ENCODE assay signal across 2 fruit fly cellular contexts in genomic region chr3R:21605291-21605898, dm6.
TF ChIP-seq lines count a peak whose summit lies in the region.

No protein-coding gene starts in this region.

TF ChIP-seq in whole organism, embryonic, 481 proteins besides CTCF, POLR2A, EP300 and RAD21 (continued from another document and continues in another):
- no peak for TF ChIP-seq CG32772 (GFP tag; IDR thresholded peaks at IDR 0.05; lab: Robert Waterston, UW)
- TF ChIP-seq Ada2b (GFP tag; IDR thresholded peaks at IDR 0.05; lab: Robert Waterston, UW), result no peak
- no peak for TF ChIP-seq CG1603 (tag; optimal IDR thresholded peaks at IDR 0.05; lab: Kevin White, UChicago)
- no peak for TF ChIP-seq otp (GFP tag; IDR thresholded peaks at IDR 0.05; lab: Robert Waterston, UW)
- TF ChIP-seq ind (GFP tag; optimal IDR thresholded peaks at IDR 0.05; lab: Kevin White, UChicago), result no peak
- no peak for TF ChIP-seq ken (GFP tag; IDR thresholded peaks at IDR 0.05; lab: Robert Waterston, UW)
- no peak for TF ChIP-seq CG16815 (GFP tag; optimal IDR thresholded peaks at IDR 0.05; lab: Kevin White, UChicago)
- no peak for TF ChIP-seq tup (GFP tag; optimal IDR thresholded peaks at IDR 0.05; lab: Kevin White, UChicago)
- no peak for TF ChIP-seq sima (GFP tag; optimal IDR thresholded peaks at IDR 0.05; lab: Kevin White, UChicago)
- TF ChIP-seq aop (GFP tag; IDR thresholded peaks at IDR 0.05; lab: Robert Waterston, UW), result no peak
- peak; percentile 0 for TF ChIP-seq chn (GFP tag; optimal IDR thresholded peaks at IDR 0.05; lab: Kevin White, UChicago)
- no peak for TF ChIP-seq CG11398 (GFP tag; optimal IDR thresholded peaks at IDR 0.05; lab: Kevin White, UChicago)
- TF ChIP-seq Hr39 (optimal IDR thresholded peaks at IDR 0.05; lab: Kevin White, UChicago), result no peak
- no peak for TF ChIP-seq CG1024 (GFP tag; IDR thresholded peaks at IDR 0.05; lab: Robert Waterston, UW)
- TF ChIP-seq CG11696 (GFP tag; IDR thresholded peaks at IDR 0.05; lab: Robert Waterston, UW), result no peak
- TF ChIP-seq Trl (optimal IDR thresholded peaks at IDR 0.05; lab: Kevin White, UChicago), result peak; percentile 84 to 96
- no peak for TF ChIP-seq Trl (GFP tag; optimal IDR thresholded peaks at IDR 0.05; lab: Kevin White, UChicago)
- TF ChIP-seq Mes4 (GFP tag; optimal IDR thresholded peaks at IDR 0.05; lab: Kevin White, UChicago), result no peak
- TF ChIP-seq Hsf (GFP tag; optimal IDR thresholded peaks at IDR 0.05; lab: Kevin White, UChicago), result no peak
- no peak for TF ChIP-seq al (GFP tag; IDR thresholded peaks at IDR 0.05; lab: Robert Waterston, UW)
- TF ChIP-seq CG10654 (GFP tag; optimal IDR thresholded peaks at IDR 0.05; lab: Kevin White, UChicago), result no peak
- no peak for TF ChIP-seq gsb (GFP tag; IDR thresholded peaks at IDR 0.05; lab: Robert Waterston, UW)
- peak; percentile 81 for TF ChIP-seq sd (tag; optimal IDR thresholded peaks at IDR 0.05; lab: Kevin White, UChicago)
- no peak for TF ChIP-seq chif (GFP tag; optimal IDR thresholded peaks at IDR 0.05; lab: Kevin White, UChicago)
- TF ChIP-seq CG9215 (GFP tag; IDR thresholded peaks at IDR 0.05; lab: Robert Waterston, UW), result no peak
- no peak for TF ChIP-seq Aef1 (GFP tag; IDR thresholded peaks at IDR 0.05; lab: Robert Waterston, UW)
- TF ChIP-seq Dll (GFP tag; IDR thresholded peaks at IDR 0.05; lab: Robert Waterston, UW; ENCODE audit: partially characterized antibody), result no peak
- no peak for TF ChIP-seq CrebB (tag; optimal IDR thresholded peaks at IDR 0.05; lab: Kevin White, UChicago)
- TF ChIP-seq Fer3 (tag; optimal IDR thresholded peaks at IDR 0.05; lab: Kevin White, UChicago), result no peak
- TF ChIP-seq Awh (GFP tag; IDR thresholded peaks at IDR 0.05; lab: Robert Waterston, UW), result no peak
- no peak for TF ChIP-seq Hr51 (GFP tag; optimal IDR thresholded peaks at IDR 0.05; lab: Kevin White, UChicago)
- no peak for TF ChIP-seq CG2678 (tag; optimal IDR thresholded peaks at IDR 0.05; lab: Kevin White, UChicago)
- no peak for TF ChIP-seq Asciz (GFP tag; optimal IDR thresholded peaks at IDR 0.05; lab: Kevin White, UChicago)
- no peak for TF ChIP-seq CG12769 (tag; optimal IDR thresholded peaks at IDR 0.05; lab: Kevin White, UChicago)
- no peak for TF ChIP-seq CG18011 (GFP tag; optimal IDR thresholded peaks at IDR 0.05; lab: Kevin White, UChicago)
- no peak for TF ChIP-seq CG14965 (GFP tag; optimal IDR thresholded peaks at IDR 0.05; lab: Kevin White, UChicago; ENCODE audit: borderline replicate concordance)
- TF ChIP-seq bowl (GFP tag; IDR thresholded peaks at IDR 0.05; lab: Robert Waterston, UW), result no peak
- TF ChIP-seq B-H1 (GFP tag; IDR thresholded peaks at IDR 0.05; lab: Robert Waterston, UW), result no peak
- TF ChIP-seq CG18599 (GFP tag; optimal IDR thresholded peaks at IDR 0.05; lab: Kevin White, UChicago), result no peak
- TF ChIP-seq crp (GFP tag; optimal IDR thresholded peaks at IDR 0.05; lab: Kevin White, UChicago), result no peak
- no peak for TF ChIP-seq amos (GFP tag; IDR thresholded peaks at IDR 0.05; lab: Robert Waterston, UW; ENCODE audit: partially characterized antibody)
- peak; percentile 2 for TF ChIP-seq da (GFP tag; optimal IDR thresholded peaks at IDR 0.05; lab: Kevin White, UChicago)
- TF ChIP-seq seq (GFP tag; IDR thresholded peaks at IDR 0.05; lab: Robert Waterston, UW), result no peak
- peak; percentile 9 for TF ChIP-seq Side (GFP tag; optimal IDR thresholded peaks at IDR 0.05; lab: Kevin White, UChicago)
- TF ChIP-seq CG8359 (GFP tag; optimal IDR thresholded peaks at IDR 0.05; lab: Kevin White, UChicago; ENCODE audit: borderline replicate concordance), result no peak
- peak; percentile 21 for TF ChIP-seq Dp (GFP tag; optimal IDR thresholded peaks at IDR 0.05; lab: Kevin White, UChicago)
- TF ChIP-seq CG12659 (GFP tag; optimal IDR thresholded peaks at IDR 0.05; lab: Kevin White, UChicago), result no peak
- no peak for TF ChIP-seq gt (GFP tag; IDR thresholded peaks at IDR 0.05; lab: Robert Waterston, UW)
- no peak for TF ChIP-seq Dek (tag; optimal IDR thresholded peaks at IDR 0.05; lab: Kevin White, UChicago)
- TF ChIP-seq fd96Cb (tag; optimal IDR thresholded peaks at IDR 0.05; lab: Kevin White, UChicago), result no peak
- TF ChIP-seq YL-1 (GFP tag; optimal IDR thresholded peaks at IDR 0.05; lab: Kevin White, UChicago), result peak; percentile 16
- TF ChIP-seq Ravus (GFP tag; IDR thresholded peaks at IDR 0.05; lab: Robert Waterston, UW), result no peak
- TF ChIP-seq cwo (GFP tag; optimal IDR thresholded peaks at IDR 0.05; lab: Kevin White, UChicago), result no peak
- no peak for TF ChIP-seq crol (GFP tag; IDR thresholded peaks at IDR 0.05; lab: Robert Waterston, UW)
- TF ChIP-seq usp (GFP tag; optimal IDR thresholded peaks at IDR 0.05; lab: Kevin White, UChicago), result peak; percentile 16
- TF ChIP-seq CG11085 (GFP tag; IDR thresholded peaks at IDR 0.05; lab: Robert Waterston, UW), result no peak
- TF ChIP-seq luna (GFP tag; optimal IDR thresholded peaks at IDR 0.05; lab: Kevin White, UChicago), result no peak
- peak in 1 of 2 experiments; percentile 61 for TF ChIP-seq tll (GFP tag; optimal IDR thresholded peaks at IDR 0.05; lab: Kevin White, UChicago)
- TF ChIP-seq Camta (GFP tag; optimal IDR thresholded peaks at IDR 0.05; lab: Kevin White, UChicago), result no peak
- TF ChIP-seq gsb-n (tag; optimal IDR thresholded peaks at IDR 0.05; lab: Kevin White, UChicago), result peak; percentile 35
- no peak for TF ChIP-seq CG8765 (GFP tag; IDR thresholded peaks at IDR 0.05; lab: Robert Waterston, UW)
- TF ChIP-seq nerfin-2 (GFP tag; IDR thresholded peaks at IDR 0.05; lab: Robert Waterston, UW; ENCODE audit: partially characterized antibody), result no peak
- TF ChIP-seq CG15601 (tag; optimal IDR thresholded peaks at IDR 0.05; lab: Kevin White, UChicago), result no peak
- TF ChIP-seq cad (GFP tag; optimal IDR thresholded peaks at IDR 0.05; lab: Kevin White, UChicago), result peak; percentile 70
- no peak for TF ChIP-seq Bteb2 (GFP tag; optimal IDR thresholded peaks at IDR 0.05; lab: Kevin White, UChicago)
- TF ChIP-seq CG10147 (GFP tag; optimal IDR thresholded peaks at IDR 0.05; lab: Kevin White, UChicago), result no peak
- TF ChIP-seq CG6765 (GFP tag; optimal IDR thresholded peaks at IDR 0.05; lab: Kevin White, UChicago), result no peak
- no peak for TF ChIP-seq toy (GFP tag; IDR thresholded peaks at IDR 0.05; lab: Robert Waterston, UW)
- no peak for TF ChIP-seq zen2 (GFP tag; IDR thresholded peaks at IDR 0.05; lab: Robert Waterston, UW; ENCODE audit: partially characterized antibody)
- TF ChIP-seq so (GFP tag; IDR thresholded peaks at IDR 0.05; lab: Robert Waterston, UW), result no peak

TF ChIP-seq in whole organism, prepupa, 60 proteins besides CTCF, POLR2A, EP300 and RAD21 (continued from another document):
- peak; percentile 94 for TF ChIP-seq dsx (GFP tag; optimal IDR thresholded peaks at IDR 0.05; lab: Kevin White, UChicago; ENCODE audit: poor library complexity, severe bottlenecking)
- TF ChIP-seq Ets96B (tag; optimal IDR thresholded peaks at IDR 0.05; lab: Kevin White, UChicago), result peak; percentile 22
- TF ChIP-seq pdm3 (GFP tag; optimal IDR thresholded peaks at IDR 0.05; lab: Kevin White, UChicago), result peak; percentile 59
- TF ChIP-seq CG31627 (GFP tag; optimal IDR thresholded peaks at IDR 0.05; lab: Kevin White, UChicago), result no peak
- TF ChIP-seq Ets21C (GFP tag; optimal IDR thresholded peaks at IDR 0.05; lab: Kevin White, UChicago), result no peak
- TF ChIP-seq eg (GFP tag; IDR thresholded peaks at IDR 0.05; lab: Robert Waterston, UW), result no peak
- TF ChIP-seq fd59A (GFP tag; optimal IDR thresholded peaks at IDR 0.05; lab: Kevin White, UChicago), result peak; percentile 84
- no peak for TF ChIP-seq topi (GFP tag; optimal IDR thresholded peaks at IDR 0.05; lab: Kevin White, UChicago)
TF ChIP-seq in whole organism, prepupa: peak in this region for 42.
